Worm (Caenorhabditis elegans) whole organism, young adult: ENCODE measurements around the gene K12H6.10.

ENCODE experiments used
- C06A6.2 ChIP-seq: fragments of 200-800 bp; sonication (Bioruptor generic); conservative IDR thresholded peaks from 2 replicates; pipeline ENCODE4 v1.3.6; 2022; ENCODE audit warnings: missing genetic modification characterization, missing compliant biosample characterization
- F10E7.11 ChIP-seq: sonication (generic microtip); optimal IDR thresholded peaks from 2 replicates; lab custom pipeline; 2017; ENCODE audit warnings: mild to moderate bottlenecking, missing genetic modification characterization, moderate library complexity, missing compliant biosample characterization
- T26A5.8 ChIP-seq: sonication (generic microtip); optimal IDR thresholded peaks from 2 replicates; lab custom pipeline; 2016; ENCODE audit warnings: missing genetic modification characterization, missing compliant biosample characterization
- Y53F4B.3 ChIP-seq: fragments of 200-800 bp; sonication (Bioruptor generic); IDR thresholded peaks from 2 replicates; pipeline ENCODE4 v1.3.6; 2022; ENCODE audit warnings: missing genetic modification reagents, missing genetic modification characterization, missing compliant biosample characterization
- Y53G8AR.9 ChIP-seq: fragments of 200-800 bp; sonication (Bioruptor generic); conservative IDR thresholded peaks from 2 replicates; pipeline ENCODE4 v1.3.6; 2022; ENCODE audit warnings: missing genetic modification reagents, missing genetic modification characterization, missing compliant biosample characterization
- Y67H2A.10 ChIP-seq: fragments of 200-800 bp; sonication (Bioruptor generic); conservative IDR thresholded peaks from 2 replicates; pipeline ENCODE4 v1.3.6; 2022; ENCODE audit warnings: missing genetic modification reagents, missing genetic modification characterization, missing compliant biosample characterization
- Y79H2A.3 ChIP-seq: fragments of 200-800 bp; sonication (Bioruptor generic); conservative IDR thresholded peaks from 2 replicates; pipeline ENCODE4 v1.3.6; 2022; ENCODE audit warnings: missing genetic modification reagents, missing genetic modification characterization, missing compliant biosample characterization
- Y95B8A.8 ChIP-seq: fragments of 200-800 bp; sonication (Bioruptor generic); IDR thresholded peaks from 2 replicates; pipeline ENCODE4 v1.3.6; 2022; ENCODE audit warnings: missing genetic modification reagents, missing genetic modification characterization, missing compliant biosample characterization
- ama-1 ChIP-seq, 3 experiments: fragments of 150-350 bp in 1 of 3; sonication (generic microtip) in 2 of 3; optimal IDR thresholded peaks; 2 replicates each; lab custom pipeline; 2014 to 2018; ENCODE audit warnings: missing biosample characterization in 2 of 3, missing genetic modification characterization in 2 of 3, missing genetic modification reagents in 2 of 3
- aptf-3 ChIP-seq: fragments of 200-800 bp; sonication (Bioruptor generic); IDR thresholded peaks from 2 replicates; pipeline ENCODE4 v1.3.6; 2022; ENCODE audit warnings: missing genetic modification characterization, missing compliant biosample characterization
- atf-7 ChIP-seq: sonication (generic microtip); optimal IDR thresholded peaks from 2 replicates; lab custom pipeline; 2017; ENCODE audit warnings: mild to moderate bottlenecking, missing genetic modification characterization, missing compliant biosample characterization
- athp-1 ChIP-seq: sonication (generic microtip); optimal IDR thresholded peaks from 2 replicates; lab custom pipeline; 2017; ENCODE audit warnings: mild to moderate bottlenecking, missing genetic modification characterization, missing compliant biosample characterization
- ceh-40 ChIP-seq: fragments of 200-800 bp; sonication (Bioruptor generic); IDR thresholded peaks from 2 replicates; pipeline ENCODE4 v1.3.6; 2022; ENCODE audit warnings: missing genetic modification characterization, missing compliant biosample characterization
- ceh-79 ChIP-seq: sonication (generic microtip); optimal IDR thresholded peaks from 2 replicates; lab custom pipeline; 2017; ENCODE audit warnings: mild to moderate bottlenecking, missing genetic modification characterization, missing compliant biosample characterization
- ceh-91 ChIP-seq: fragments of 200-800 bp; sonication (Bioruptor generic); IDR thresholded peaks from 2 replicates; pipeline ENCODE4 v1.3.6; 2022; ENCODE audit warnings: missing genetic modification reagents, missing genetic modification characterization, missing compliant biosample characterization
- chd-7 ChIP-seq: sonication (generic microtip); optimal IDR thresholded peaks from 2 replicates; lab custom pipeline; 2016; ENCODE audit warnings: mild to moderate bottlenecking, missing genetic modification characterization, moderate library complexity, missing compliant biosample characterization
- die-1 ChIP-seq: sonication (generic microtip); optimal IDR thresholded peaks from 2 replicates; lab custom pipeline; 2016; ENCODE audit warnings: missing genotype, mild to moderate bottlenecking, missing genetic modification characterization, missing compliant biosample characterization
- dpff-1 ChIP-seq: sonication (generic microtip); optimal IDR thresholded peaks from 2 replicates; lab custom pipeline; 2017; ENCODE audit warnings: mild to moderate bottlenecking, missing genetic modification characterization, missing compliant biosample characterization
- dpl-1 ChIP-seq: fragments of 150-350 bp; optimal IDR thresholded peaks from 2 replicates; lab custom pipeline; 2014; ENCODE audit warnings: missing biosample characterization, missing genetic modification reagents, missing genetic modification characterization
- egl-18 ChIP-seq: fragments of 200-800 bp; sonication (Bioruptor generic); IDR thresholded peaks from 2 replicates; pipeline ENCODE4 v1.3.6; 2022; ENCODE audit warnings: missing genetic modification reagents, missing genetic modification characterization, missing compliant biosample characterization
- egrh-3 ChIP-seq: fragments of 200-800 bp; sonication (Bioruptor generic); IDR thresholded peaks from 2 replicates; pipeline ENCODE4 v1.3.6; 2022; ENCODE audit warnings: missing genetic modification reagents, missing genetic modification characterization, missing compliant biosample characterization
- hmg-20 ChIP-seq: fragments of 200-800 bp; sonication (Bioruptor generic); IDR thresholded peaks from 2 replicates; pipeline ENCODE4 v1.3.6; 2022; ENCODE audit warnings: missing genetic modification reagents, missing genetic modification characterization, missing compliant biosample characterization
- lag-1 ChIP-seq: fragments of 200-800 bp; sonication (Bioruptor generic); IDR thresholded peaks from 2 replicates; pipeline ENCODE4 v1.3.6; 2022; ENCODE audit warnings: missing genetic modification reagents, missing genetic modification characterization, missing compliant biosample characterization
- lsl-1 ChIP-seq: fragments of 200-800 bp; sonication (Bioruptor generic); optimal IDR thresholded peaks from 2 replicates; lab custom pipeline; 2018; ENCODE audit warnings: mild to moderate bottlenecking, missing genetic modification characterization, moderate library complexity, missing compliant biosample characterization
- mcd-1 ChIP-seq: fragments of 200-800 bp; sonication (Bioruptor generic); IDR thresholded peaks from 2 replicates; pipeline ENCODE4 v1.3.6; 2022; ENCODE audit warnings: missing genetic modification reagents, missing genetic modification characterization, missing compliant biosample characterization
- mel-28 ChIP-seq: sonication (generic microtip); optimal IDR thresholded peaks from 2 replicates; lab custom pipeline; 2016; ENCODE audit warnings: borderline replicate concordance, mild to moderate bottlenecking, missing genetic modification characterization, missing compliant biosample characterization
- mxl-1 ChIP-seq: sonication (generic microtip); optimal IDR thresholded peaks from 2 replicates; lab custom pipeline; 2016; ENCODE audit warnings: missing genetic modification characterization, missing compliant biosample characterization
- nfya-2 ChIP-seq: fragments of 200-800 bp; sonication (Bioruptor generic); IDR thresholded peaks from 2 replicates; pipeline ENCODE4 v1.3.6; 2022; ENCODE audit warnings: missing genetic modification reagents, missing genetic modification characterization, missing compliant biosample characterization
- nhr-179 ChIP-seq: sonication (generic microtip); optimal IDR thresholded peaks from 2 replicates; lab custom pipeline; 2016; ENCODE audit warnings: mild to moderate bottlenecking, missing genetic modification characterization, missing compliant biosample characterization
- nhr-27 ChIP-seq: fragments of 200-800 bp; sonication (Bioruptor generic); optimal IDR thresholded peaks from 2 replicates; lab custom pipeline; 2018; ENCODE audit warnings: mild to moderate bottlenecking, missing genetic modification characterization, moderate library complexity, missing compliant biosample characterization
- nhr-80 ChIP-seq: sonication (generic microtip); optimal IDR thresholded peaks from 2 replicates; lab custom pipeline; 2016; ENCODE audit warnings: missing genetic modification characterization, missing compliant biosample characterization
- rec-8 ChIP-seq, 2 experiments: sonication (generic microtip); optimal IDR thresholded peaks; 2 replicates each; lab custom pipeline; 2016; ENCODE audit warnings: mild to moderate bottlenecking in 2 of 2, missing genetic modification characterization in 2 of 2, missing genetic modification reagents in 2 of 2, missing genotype in 2 of 2, missing biosample characterization in 1 of 2, missing compliant biosample characterization in 1 of 2, moderate library complexity in 1 of 2
- rpc-1 ChIP-seq, 2 experiments: fragments of 150-350 bp in 1 of 2; sonication (generic microtip) in 1 of 2; optimal IDR thresholded peaks; 2 replicates each; lab custom pipeline; 2014 to 2018; ENCODE audit warnings: missing biosample characterization in 1 of 2, missing genetic modification characterization in 1 of 2, missing genetic modification reagents in 1 of 2, missing genotype in 1 of 2
- snpc-1.3 ChIP-seq: sonication (generic microtip); optimal IDR thresholded peaks from 2 replicates; lab custom pipeline; 2017; ENCODE audit warnings: missing genetic modification characterization, mild to moderate bottlenecking, missing compliant biosample characterization, antibody characterized with exemption, moderate library complexity, missing genotype, missing genetic modification reagents; ENCODE audit not compliant: insufficient read depth
- tbx-9 ChIP-seq: sonication (generic microtip); optimal IDR thresholded peaks from 2 replicates; lab custom pipeline; 2016; ENCODE audit warnings: borderline replicate concordance, missing genetic modification characterization, inconsistent platforms, missing compliant biosample characterization
- tlf-1 ChIP-seq: fragments of 200-800 bp; sonication (Bioruptor generic); optimal IDR thresholded peaks from 2 replicates; lab custom pipeline; 2018; ENCODE audit warnings: mild to moderate bottlenecking, missing genetic modification characterization, missing compliant biosample characterization
- unc-130 ChIP-seq: sonication (generic microtip); optimal IDR thresholded peaks from 2 replicates; lab custom pipeline; 2016; ENCODE audit warnings: missing genetic modification reagents, missing genetic modification characterization, missing compliant biosample characterization
- unc-62 ChIP-seq: fragments of 150-350 bp; optimal IDR thresholded peaks from 2 replicates; lab custom pipeline; 2014; ENCODE audit warnings: missing biosample characterization, missing genetic modification reagents, missing genetic modification characterization
- ztf-25 ChIP-seq: fragments of 200-800 bp; sonication (Bioruptor generic); IDR thresholded peaks from 2 replicates; pipeline ENCODE4 v1.3.6; 2022; ENCODE audit warnings: missing genetic modification reagents, missing genetic modification characterization, missing compliant biosample characterization
- ztf-26 ChIP-seq: sonication (generic microtip); optimal IDR thresholded peaks from 2 replicates; lab custom pipeline; 2017; ENCODE audit warnings: missing genetic modification characterization, missing compliant biosample characterization

K12H6.10 gene

DNA sequence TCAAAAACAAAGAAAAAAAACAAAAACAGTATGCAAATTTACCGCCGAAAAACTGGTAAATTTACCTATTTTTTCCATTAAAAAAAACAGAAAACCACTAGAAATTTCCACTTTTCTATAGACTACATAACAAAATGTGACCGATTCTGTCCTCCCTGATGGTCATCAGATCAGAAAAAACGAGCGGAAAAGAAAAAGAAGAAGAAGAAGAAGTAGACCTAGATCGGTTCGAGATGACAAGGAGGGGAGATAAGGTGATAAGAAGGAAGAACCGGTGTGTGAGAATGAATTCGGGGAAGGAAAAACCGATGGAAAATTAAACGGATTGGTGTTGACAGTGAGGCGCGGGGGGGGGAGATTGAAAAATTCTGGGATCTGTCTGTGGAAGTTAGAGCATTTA is 33.4 kb downstream of the K12H6.10 start (continued):
- TF ChIP-seq rec-8 (tag; optimal IDR thresholded peaks at IDR 0.05; lab: Kevin White, UChicago): no peak
- TF ChIP-seq, all 124 proteins: peak for 0

DNA sequence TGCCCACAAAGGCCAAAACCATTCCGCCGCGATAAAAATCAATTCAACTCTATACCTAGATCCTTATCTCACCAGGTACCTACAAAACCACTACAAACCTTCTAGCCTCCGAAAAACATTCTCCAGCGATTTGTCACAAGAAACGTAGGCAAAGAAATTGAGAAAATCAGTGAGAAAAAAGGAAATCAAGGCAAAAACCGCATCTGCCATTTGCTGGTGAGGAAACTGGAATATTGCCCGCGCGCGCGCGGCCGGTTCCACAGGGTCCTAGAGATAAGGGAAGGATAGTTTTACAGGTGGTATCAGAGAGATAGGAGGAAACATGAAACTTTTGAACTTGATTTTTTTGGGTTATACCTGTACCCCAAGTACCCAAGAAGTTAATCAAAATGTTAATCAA is 34.9 kb downstream of the K12H6.10 start:
- no peak for TF ChIP-seq die-1 (tag; lab: Kevin White, UChicago)
- TF ChIP-seq nfya-2 (GFP tag; lab: Robert Waterston, UW): no peak
- TF ChIP-seq snpc-1.3 (tag; lab: Kevin White, UChicago): no peak
- TF ChIP-seq ztf-26 (tag; lab: Kevin White, UChicago): no peak
- TF ChIP-seq Y95B8A.8 (GFP tag; lab: Robert Waterston, UW): no peak
- no peak for TF ChIP-seq Y53F4B.3 (GFP tag; lab: Robert Waterston, UW)
- no peak for TF ChIP-seq F10E7.11 (tag; lab: Kevin White, UChicago)
- TF ChIP-seq, all 124 proteins: peak for 0

DNA sequence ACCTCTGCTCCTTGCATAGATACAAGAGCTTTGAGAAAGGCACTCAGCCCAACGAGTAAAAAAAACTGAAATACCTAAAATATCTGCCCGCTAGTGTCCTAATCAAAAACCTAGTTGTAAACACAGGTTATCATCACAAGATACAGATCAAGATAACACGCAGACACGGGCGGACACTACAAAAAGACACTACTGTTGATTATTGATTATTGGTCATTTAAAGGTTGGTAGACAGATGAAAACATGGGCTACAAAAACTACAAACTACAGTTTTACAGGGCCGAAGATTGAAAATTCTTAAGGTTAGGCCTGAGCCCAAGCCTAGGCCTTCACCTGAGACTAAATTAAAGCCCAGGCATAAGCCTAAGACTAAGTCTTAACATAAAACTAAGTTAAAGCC is 36.2 kb downstream of the K12H6.10 start:
- TF ChIP-seq ztf-26 (tag; lab: Kevin White, UChicago): no peak
- TF ChIP-seq T26A5.8 (tag; lab: Kevin White, UChicago): no peak
- no peak for TF ChIP-seq unc-62 (GFP tag; lab: Kevin White, UChicago)
- no peak for TF ChIP-seq dpff-1 (tag; lab: Kevin White, UChicago)
- TF ChIP-seq aptf-3 (GFP tag; lab: Robert Waterston, UW): no peak
- TF ChIP-seq lag-1 (GFP tag; lab: Robert Waterston, UW): no peak

DNA sequence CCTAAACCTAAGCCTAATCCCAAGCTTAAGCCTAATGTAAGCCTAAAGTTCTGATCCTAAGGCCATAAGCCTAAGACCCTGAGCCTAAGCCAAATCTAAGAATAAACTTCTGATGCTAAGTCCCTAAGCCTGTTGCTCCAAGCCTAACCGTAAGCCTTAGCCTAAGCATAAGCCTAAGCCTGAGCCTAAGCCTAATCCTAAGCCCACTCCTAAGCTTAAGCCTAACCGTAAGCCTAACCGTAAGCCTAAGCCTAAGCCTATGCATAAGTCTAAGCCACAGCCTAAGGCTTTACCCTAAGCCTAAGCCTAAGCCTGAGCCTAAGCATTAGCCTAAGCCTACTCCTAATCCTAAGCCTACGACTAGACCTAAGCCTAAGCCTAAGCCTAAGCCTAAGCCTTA is 36.6 kb downstream of the K12H6.10 start:
- TF ChIP-seq ztf-25 (GFP tag; lab: Robert Waterston, UW) (no peak), Y53G8AR.9 (no peak), Y79H2A.3 (GFP tag; lab: Robert Waterston, UW) (no peak), rpc-1 (optimal IDR thresholded peaks at IDR 0.05; lab: Kevin White, UChicago) (no peak), rpc-1 (tag; optimal IDR thresholded peaks at IDR 0.05; lab: Kevin White, UChicago) (no peak)

DNA sequence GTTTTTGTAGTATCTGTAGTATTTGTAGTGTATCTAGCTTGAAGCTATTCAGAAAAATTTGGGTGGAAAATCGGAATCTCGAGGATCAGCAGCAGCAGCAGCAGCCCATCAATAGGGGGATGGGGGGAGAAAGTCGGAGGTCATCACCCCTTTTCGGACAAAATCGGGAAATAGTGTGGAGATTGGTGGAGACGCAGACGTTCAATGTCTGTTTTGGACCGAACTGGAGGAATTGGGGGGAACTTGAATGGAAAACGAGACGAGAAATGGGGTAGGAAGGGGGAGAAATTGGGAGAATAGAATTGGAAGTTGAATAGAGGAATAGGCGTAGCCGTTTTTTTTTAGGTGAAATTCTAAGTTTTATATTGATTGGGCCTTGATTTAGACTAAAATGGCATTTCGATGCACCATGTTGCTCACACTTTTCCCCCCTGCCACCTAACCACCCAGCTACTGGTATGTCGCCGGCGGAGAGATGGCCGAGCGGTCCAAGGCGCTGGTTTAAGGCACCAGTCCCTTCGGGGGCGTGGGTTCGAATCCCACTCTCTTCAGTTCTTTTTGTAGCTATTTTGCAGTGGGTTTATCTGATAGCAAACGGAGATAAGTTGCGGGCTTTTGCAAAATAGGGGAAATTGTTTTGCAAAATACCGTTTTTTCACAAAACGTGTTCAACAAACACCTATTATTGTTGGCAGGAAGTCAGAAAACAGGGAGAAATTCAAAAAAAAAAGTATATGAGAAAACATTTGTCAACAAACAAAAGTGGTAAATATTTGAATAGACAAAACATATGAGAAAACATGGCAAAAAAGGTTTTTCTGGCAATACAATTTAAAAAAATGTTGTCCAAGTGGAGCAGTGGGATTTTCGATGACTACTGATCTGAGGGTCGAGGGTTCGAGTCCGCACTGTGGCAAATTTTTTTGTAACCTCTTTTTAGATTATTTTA is 37.5 kb downstream of the K12H6.10 start:
- TF ChIP-seq mxl-1 (tag; lab: Kevin White, UChicago): no peak
- no peak for TF ChIP-seq nhr-80 (tag; lab: Kevin White, UChicago)
- TF ChIP-seq C06A6.2: no peak
- TF ChIP-seq chd-7 (tag; lab: Kevin White, UChicago): peak; percentile 19
- TF ChIP-seq nhr-27 (tag; lab: Kevin White, UChicago): no peak
- TF ChIP-seq ceh-40: no peak
- peak; percentile 43; the same call in 1 of the 2 replicates for TF ChIP-seq egrh-3 (GFP tag; lab: Robert Waterston, UW)
- no peak for TF ChIP-seq tlf-1
- TF ChIP-seq ceh-91 (GFP tag; lab: Robert Waterston, UW): no peak
- no peak for TF ChIP-seq atf-7 (tag; lab: Kevin White, UChicago)
- no peak for TF ChIP-seq mel-28 (tag; lab: Kevin White, UChicago)
- no peak for TF ChIP-seq nhr-179 (tag; lab: Kevin White, UChicago)
- no peak for TF ChIP-seq unc-130
- TF ChIP-seq ceh-79 (tag; lab: Kevin White, UChicago): peak; percentile 31
- TF ChIP-seq rec-8 (tag; optimal IDR thresholded peaks at IDR 0.05; lab: Kevin White, UChicago): peak; percentile 37 to 55
- TF ChIP-seq athp-1 (tag; lab: Kevin White, UChicago): no peak
- TF ChIP-seq tbx-9 (tag; lab: Kevin White, UChicago): no peak
- TF ChIP-seq hmg-20 (GFP tag; lab: Robert Waterston, UW): no peak
- no peak for TF ChIP-seq egl-18
- peak; percentile 33 for TF ChIP-seq lsl-1 (GFP tag; lab: Kevin White, UChicago)
- no peak for TF ChIP-seq ama-1 (optimal IDR thresholded peaks at IDR 0.05; lab: Kevin White, UChicago)
- TF ChIP-seq ama-1 (GFP tag; optimal IDR thresholded peaks at IDR 0.05; lab: Kevin White, UChicago): peak in 1 of 2 experiments; percentile 53
- no peak for TF ChIP-seq Y67H2A.10 (GFP tag; lab: Robert Waterston, UW)
- TF ChIP-seq mcd-1 (GFP tag; lab: Robert Waterston, UW): peak; percentile 35; the same call in 1 of the 2 replicates
- no peak for TF ChIP-seq dpl-1 (GFP tag; lab: Kevin White, UChicago)
